Worm (Caenorhabditis elegans): ENCODE measurements around the gene odc-1.
A peak's percentile ranks its signal among the peaks of the same experiment; 100 is the strongest.

DNA sequence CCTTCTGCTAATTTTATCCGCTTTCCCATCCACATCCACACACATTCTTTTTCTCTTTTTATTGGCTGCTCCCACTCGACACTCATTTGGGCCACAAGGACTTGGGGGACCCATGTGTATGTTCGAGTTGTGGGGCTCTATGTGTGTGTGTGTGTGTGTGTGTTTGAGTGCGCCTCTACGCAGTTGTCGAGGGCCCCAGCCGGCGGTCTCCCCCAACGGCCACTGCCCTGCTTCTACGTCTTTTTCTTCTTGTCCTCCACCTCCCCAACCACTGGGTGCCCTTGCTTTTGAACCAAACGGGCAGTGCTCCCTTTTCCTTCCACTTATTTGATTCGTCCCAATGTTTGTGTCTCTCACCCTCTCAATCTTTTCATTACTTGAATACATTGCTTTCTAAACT is 19.4 kb downstream of the odc-1 start:
- TF ChIP-seq flt-1 (GFP tag; IDR thresholded peaks at IDR 0.05) = peak; percentile 60; the same call in 1 of the 2 replicates
- no peak for TF ChIP-seq ztf-23 (GFP tag; IDR thresholded peaks at IDR 0.05)
- TF ChIP-seq med-1 (GFP tag; optimal IDR thresholded peaks at IDR 0.05; ENCODE audit: insufficient read depth) = no peak
- no peak for TF ChIP-seq ref-1 (GFP tag; conservative IDR thresholded peaks at IDR 0.05)
